Fruit fly (Drosophila melanogaster) whole organism, prepupa: ENCODE measurements around the gene Tmtc4.

Experiments
- CG10631 ChIP-seq: fragments of 200-800 bp; sonication (Bioruptor generic); optimal IDR thresholded peaks from 2 replicates; lab custom pipeline; 2016; ENCODE audit warnings: missing biosample characterization, missing genetic modification characterization
- CG10669 ChIP-seq: fragments of 200-800 bp; sonication (Bioruptor generic); optimal IDR thresholded peaks from 3 replicates; lab custom pipeline; 2018; ENCODE audit warnings: missing biosample characterization, mild to moderate bottlenecking, missing genetic modification characterization, moderate library complexity
- CG11294 ChIP-seq: fragments of 200-800 bp; sonication (Bioruptor generic); IDR thresholded peaks from 2 replicates; pipeline ENCODE4 v1.3.6; 2022; ENCODE audit warnings: missing biosample characterization, missing genetic modification characterization
- CG11762 ChIP-seq: fragments of 200-800 bp; sonication (Bioruptor generic); optimal IDR thresholded peaks from 3 replicates; lab custom pipeline; 2016; ENCODE audit warnings: missing biosample characterization, missing genetic modification characterization; ENCODE audit not compliant: insufficient read depth
- CG11902 ChIP-seq: fragments of 200-800 bp; sonication (Bioruptor generic); optimal IDR thresholded peaks from 3 replicates; lab custom pipeline; 2016; ENCODE audit warnings: missing biosample characterization, missing genetic modification characterization
- CG1621 ChIP-seq: fragments of 200-800 bp; sonication (Bioruptor generic); optimal IDR thresholded peaks from 3 replicates; lab custom pipeline; 2018; ENCODE audit warnings: missing biosample characterization, mild to moderate bottlenecking, missing genetic modification characterization
- CG16779 ChIP-seq: fragments of 200-800 bp; sonication (Bioruptor generic); optimal IDR thresholded peaks from 3 replicates; lab custom pipeline; 2017; ENCODE audit warnings: missing biosample characterization, mild to moderate bottlenecking, missing genetic modification characterization
- CG3032 ChIP-seq: fragments of 200-800 bp; optimal IDR thresholded peaks from 2 replicates; lab custom pipeline; 2019; ENCODE audit warnings: missing biosample characterization, mild to moderate bottlenecking, missing genetic modification characterization, moderate library complexity
- CG32006 ChIP-seq: fragments of 200-800 bp; sonication (Bioruptor generic); optimal IDR thresholded peaks from 3 replicates; lab custom pipeline; 2017; ENCODE audit warnings: missing biosample characterization, mild to moderate bottlenecking, missing genetic modification characterization
- CG34406 ChIP-seq: fragments of 200-800 bp; sonication (Bioruptor generic); optimal IDR thresholded peaks from 3 replicates; lab custom pipeline; 2016; ENCODE audit warnings: missing biosample characterization, missing genetic modification characterization
- CG4318 ChIP-seq: fragments of 200-800 bp; sonication (Bioruptor generic); optimal IDR thresholded peaks from 3 replicates; lab custom pipeline; 2017; ENCODE audit warnings: missing biosample characterization, mild to moderate bottlenecking, missing genetic modification characterization
- CG6276 ChIP-seq: fragments of 200-800 bp; sonication (Bioruptor generic); optimal IDR thresholded peaks from 2 replicates; lab custom pipeline; 2017; ENCODE audit warnings: missing biosample characterization, mild to moderate bottlenecking, missing genetic modification characterization
- CG6792 ChIP-seq: fragments of 200-800 bp; sonication (Bioruptor generic); optimal IDR thresholded peaks from 3 replicates; lab custom pipeline; 2016; ENCODE audit warnings: missing biosample characterization, missing genetic modification characterization
- CG6808 ChIP-seq: fragments of 200-800 bp; sonication (Bioruptor generic); optimal IDR thresholded peaks from 3 replicates; lab custom pipeline; 2017; ENCODE audit warnings: missing biosample characterization, missing genetic modification characterization, mild to moderate bottlenecking, moderate library complexity, missing genetic modification reagents
- CG6854 ChIP-seq: fragments of 200-800 bp; sonication (Bioruptor generic); optimal IDR thresholded peaks from 2 replicates; lab custom pipeline; 2017; ENCODE audit warnings: missing biosample characterization, mild to moderate bottlenecking, missing genetic modification characterization
- CG7368 ChIP-seq: fragments of 200-800 bp; sonication (Bioruptor generic); optimal IDR thresholded peaks from 3 replicates; lab custom pipeline; 2016; ENCODE audit warnings: missing biosample characterization, missing genetic modification characterization
- CG9139 ChIP-seq: fragments of 200-800 bp; sonication (Bioruptor generic); optimal IDR thresholded peaks from 3 replicates; lab custom pipeline; 2017; ENCODE audit warnings: missing biosample characterization, mild to moderate bottlenecking, missing genetic modification characterization
- Eip78C ChIP-seq: fragments of 200-800 bp; sonication (Bioruptor generic); peaks from one replicate; lab custom pipeline; 2016; ENCODE audit warnings: missing biosample characterization, missing genetic modification characterization
- Eip93F ChIP-seq: fragments of 200-800 bp; sonication (Bioruptor generic); optimal IDR thresholded peaks from 2 replicates; lab custom pipeline; 2016; ENCODE audit warnings: missing biosample characterization, mild to moderate bottlenecking, missing genetic modification characterization
- Ets21C ChIP-seq: fragments of 200-800 bp; sonication (Bioruptor generic); optimal IDR thresholded peaks from 3 replicates; lab custom pipeline; 2016; ENCODE audit warnings: missing biosample characterization, missing genetic modification characterization
- Ets96B ChIP-seq: fragments of 200-800 bp; optimal IDR thresholded peaks from 2 replicates; lab custom pipeline; 2019; ENCODE audit warnings: missing biosample characterization, mild to moderate bottlenecking, missing genetic modification characterization, moderate library complexity
- Gug ChIP-seq: fragments of 200-800 bp; sonication (Bioruptor generic); IDR thresholded peaks from 2 replicates; pipeline ENCODE4 v1.3.6; 2022; ENCODE audit warnings: missing biosample characterization, missing genetic modification characterization
- Hr38 ChIP-seq: sonication (Bioruptor generic); optimal IDR thresholded peaks from 2 replicates; lab custom pipeline; 2016; ENCODE audit warnings: missing biosample characterization, missing genetic modification characterization
- Hr4 ChIP-seq: fragments of 200-800 bp; sonication (Bioruptor generic); optimal IDR thresholded peaks from 3 replicates; lab custom pipeline; 2016; ENCODE audit warnings: missing biosample characterization, missing genetic modification characterization
- Lpt ChIP-seq: fragments of 200-800 bp; sonication (Bioruptor generic); optimal IDR thresholded peaks from 3 replicates; lab custom pipeline; 2016; ENCODE audit warnings: missing biosample characterization, missing genetic modification characterization
- Met ChIP-seq: fragments of 200-800 bp; sonication (Bioruptor generic); optimal IDR thresholded peaks from 3 replicates; lab custom pipeline; 2016; ENCODE audit warnings: missing biosample characterization, missing genetic modification characterization
- Smox ChIP-seq: fragments of 200-800 bp; sonication (Bioruptor generic); optimal IDR thresholded peaks from 3 replicates; lab custom pipeline; 2016; ENCODE audit warnings: missing biosample characterization, missing genetic modification characterization
- Sox102F ChIP-seq: fragments of 200-800 bp; sonication (Bioruptor generic); optimal IDR thresholded peaks from 2 replicates; lab custom pipeline; 2016; ENCODE audit warnings: missing biosample characterization, mild to moderate bottlenecking, missing genetic modification characterization
- Sox14 ChIP-seq: fragments of 200-800 bp; sonication (Bioruptor generic); optimal IDR thresholded peaks from 3 replicates; lab custom pipeline; 2016; ENCODE audit warnings: missing biosample characterization, missing genetic modification characterization
- Sox15 ChIP-seq: fragments of 200-800 bp; sonication (Bioruptor generic); optimal IDR thresholded peaks from 3 replicates; lab custom pipeline; 2016; ENCODE audit warnings: missing biosample characterization, missing genetic modification characterization
- acj6 ChIP-seq: fragments of 200-800 bp; sonication (Bioruptor generic); optimal IDR thresholded peaks from 3 replicates; lab custom pipeline; 2016; ENCODE audit warnings: missing biosample characterization, missing genetic modification characterization
- dac ChIP-seq: fragments of 200-800 bp; sonication (Bioruptor generic); optimal IDR thresholded peaks from 2 replicates; lab custom pipeline; 2017; ENCODE audit warnings: missing biosample characterization, mild to moderate bottlenecking, missing genetic modification characterization
- dsx ChIP-seq: fragments of 200-800 bp; optimal IDR thresholded peaks from 3 replicates; lab custom pipeline; 2019; ENCODE audit warnings: missing biosample characterization, mild to moderate bottlenecking, missing genetic modification characterization, moderate library complexity; ENCODE audit not compliant: poor library complexity, severe bottlenecking
- esn ChIP-seq: fragments of 200-800 bp; sonication (Bioruptor generic); optimal IDR thresholded peaks from 2 replicates; lab custom pipeline; 2016; ENCODE audit warnings: missing biosample characterization, mild to moderate bottlenecking, missing genetic modification characterization, moderate library complexity
- fkh ChIP-seq: fragments of 200-800 bp; sonication (Bioruptor generic); optimal IDR thresholded peaks from 3 replicates; lab custom pipeline; 2017; ENCODE audit warnings: missing biosample characterization, mild to moderate bottlenecking, missing genetic modification characterization, moderate library complexity
- lz ChIP-seq: fragments of 200-800 bp; sonication (Bioruptor generic); optimal IDR thresholded peaks from 3 replicates; lab custom pipeline; 2016; ENCODE audit warnings: missing biosample characterization, missing genetic modification characterization
- net ChIP-seq: fragments of 200-800 bp; sonication (Bioruptor generic); optimal IDR thresholded peaks from 3 replicates; lab custom pipeline; 2016; ENCODE audit warnings: missing biosample characterization, missing genetic modification characterization
- ss ChIP-seq, 2 experiments: fragments of 200-800 bp; sonication (Bioruptor generic); optimal IDR thresholded peaks; 2 replicates in 1 of 2; 3 replicates in 1 of 2; lab custom pipeline; 2017 to 2018; ENCODE audit warnings: mild to moderate bottlenecking in 2 of 2, missing biosample characterization in 2 of 2, missing genetic modification characterization in 2 of 2, moderate library complexity in 1 of 2
- svp ChIP-seq: fragments of 200-800 bp; sonication (Bioruptor generic); peaks from one replicate; lab custom pipeline; 2016; ENCODE audit warnings: missing biosample characterization, missing genetic modification characterization
- topi ChIP-seq: fragments of 200-800 bp; sonication (Bioruptor generic); optimal IDR thresholded peaks from 3 replicates; lab custom pipeline; 2016; ENCODE audit warnings: missing biosample characterization, missing genetic modification characterization

Gene Tmtc4

dm6 chr3R:15356645-15357431, 5.8 kb downstream of the Tmtc4 start, which contains the start of the genes Atg4b and Hibch (continued):
- TF ChIP-seq Hr38 (GFP tag; lab: Kevin White, UChicago), result no peak
- TF ChIP-seq CG3032 (tag; lab: Kevin White, UChicago), result peak; percentile 91
- peak; percentile 79 for TF ChIP-seq esn (GFP tag; lab: Kevin White, UChicago)
- no peak for TF ChIP-seq CG9139 (GFP tag; lab: Kevin White, UChicago)
- TF ChIP-seq CG11762 (GFP tag; lab: Kevin White, UChicago), result peak; percentile 75
- no peak for TF ChIP-seq svp (GFP tag; lab: Kevin White, UChicago)
- peak; percentile 72 for TF ChIP-seq dac (GFP tag; lab: Kevin White, UChicago)
- no peak for TF ChIP-seq ss (GFP tag; optimal IDR thresholded peaks at IDR 0.05; lab: Kevin White, UChicago)
- peak; percentile 74 for TF ChIP-seq lz (GFP tag; lab: Kevin White, UChicago)
- TF ChIP-seq CG11902, result peak; percentile 85
- peak; percentile 100 for TF ChIP-seq CG10669 (GFP tag; lab: Kevin White, UChicago)
- TF ChIP-seq Smox (GFP tag; lab: Kevin White, UChicago), result no peak
- peak; percentile 78 for TF ChIP-seq Sox15 (GFP tag; lab: Kevin White, UChicago)
- TF ChIP-seq CG1621 (tag; lab: Kevin White, UChicago), result peak; percentile 54
- TF ChIP-seq CG4318, result no peak
- no peak for TF ChIP-seq CG16779
- peak; percentile 72 for TF ChIP-seq CG34406 (GFP tag; lab: Kevin White, UChicago)
- peak; percentile 77 for TF ChIP-seq CG6792 (GFP tag; lab: Kevin White, UChicago)
- TF ChIP-seq CG6808 (GFP tag; lab: Kevin White, UChicago), result no peak
- TF ChIP-seq acj6, result no peak
- peak; percentile 82 for TF ChIP-seq Eip78C (GFP tag; lab: Kevin White, UChicago)
- TF ChIP-seq CG32006 (GFP tag; lab: Kevin White, UChicago), result peak; percentile 84
- TF ChIP-seq Eip93F (GFP tag; lab: Kevin White, UChicago), result no peak
- no peak for TF ChIP-seq Hr4 (GFP tag; lab: Kevin White, UChicago)
- no peak for TF ChIP-seq Sox102F (GFP tag; lab: Kevin White, UChicago)
- no peak for TF ChIP-seq Ets21C (GFP tag; lab: Kevin White, UChicago)
- no peak for TF ChIP-seq CG6276
- TF ChIP-seq Met (GFP tag; lab: Kevin White, UChicago), result no peak
- TF ChIP-seq topi, result peak; percentile 62
- TF ChIP-seq CG11294 (GFP tag; lab: Robert Waterston, UW), result peak; percentile 67; the same call in 1 of the 2 replicates
- peak; percentile 9 for TF ChIP-seq dsx (GFP tag; lab: Kevin White, UChicago)
- peak; percentile 68 for TF ChIP-seq Ets96B (tag; lab: Kevin White, UChicago)
- peak; percentile 80 for TF ChIP-seq CG6854 (GFP tag; lab: Kevin White, UChicago)
- peak; percentile 83 for TF ChIP-seq Gug

DNA sequence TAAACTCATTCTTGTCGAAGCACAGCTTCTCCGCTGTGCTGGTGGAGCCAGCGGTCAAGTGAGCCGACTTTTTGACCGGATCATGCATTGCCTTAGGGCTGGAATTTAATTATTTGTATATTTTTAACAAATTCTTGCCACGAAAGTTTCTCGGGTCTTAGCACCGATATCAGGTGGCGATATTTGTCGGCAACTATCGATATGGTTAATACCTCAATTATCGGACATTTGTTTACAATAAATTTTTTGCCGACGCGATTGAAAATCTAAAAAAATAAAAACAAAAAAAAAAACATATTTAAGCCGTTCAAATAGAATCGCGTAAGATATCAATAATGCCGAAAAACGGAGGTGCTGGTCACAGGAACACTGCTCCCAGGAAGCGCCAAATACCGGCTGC, 10.5 kb downstream of the Tmtc4 start, which contains the start of the genes Cog2 and Trax:
Gene Cog2 (minus strand): TSS at position 168 of the 400 bp plus-strand sequence.
Gene Trax (plus strand): TSS at position 203 of the 400 bp plus-strand sequence.
- TF ChIP-seq CG9139 (GFP tag; lab: Kevin White, UChicago) (no peak), lz (GFP tag; lab: Kevin White, UChicago) (no peak), Sox14 (no peak), fkh (GFP tag; lab: Kevin White, UChicago) (no peak), topi (no peak), CG6854 (GFP tag; lab: Kevin White, UChicago) (no peak), Lpt (GFP tag; lab: Kevin White, UChicago) (no peak), Gug (no peak), CG10631 (GFP tag; lab: Kevin White, UChicago) (no peak), net (no peak), Ets21C (GFP tag; lab: Kevin White, UChicago) (no peak), CG34406 (GFP tag; lab: Kevin White, UChicago) (no peak), CG7368 (GFP tag; lab: Kevin White, UChicago) (no peak)
